Worm (Caenorhabditis elegans) whole organism, young adult: ENCODE results near the gene F26D2.15.

ENCODE experiments used
- B0019.2 ChIP-seq: fragments of 200-800 bp; sonication (Bioruptor generic); conservative IDR thresholded peaks from 2 replicates; pipeline ENCODE4 v1.3.6; 2022; ENCODE audit warnings: missing genetic modification reagents, missing genetic modification characterization, missing compliant biosample characterization
- F57C9.4 ChIP-seq: sonication (generic microtip); optimal IDR thresholded peaks from 2 replicates; lab custom pipeline; 2017; ENCODE audit warnings: mild to moderate bottlenecking, missing genetic modification characterization, missing compliant biosample characterization
- K12H6.12 ChIP-seq: fragments of 200-800 bp; sonication (Bioruptor generic); optimal IDR thresholded peaks from 2 replicates; lab custom pipeline; 2018; ENCODE audit warnings: mild to moderate bottlenecking, missing genetic modification characterization, missing compliant biosample characterization
- Y53F4B.3 ChIP-seq: fragments of 200-800 bp; sonication (Bioruptor generic); IDR thresholded peaks from 2 replicates; pipeline ENCODE4 v1.3.6; 2022; ENCODE audit warnings: missing genetic modification reagents, missing genetic modification characterization, missing compliant biosample characterization
- Y56A3A.18 ChIP-seq: fragments of 200-800 bp; sonication (Bioruptor generic); IDR thresholded peaks from 2 replicates; pipeline ENCODE4 v1.3.6; 2022; ENCODE audit warnings: missing genetic modification reagents, missing genetic modification characterization, missing compliant biosample characterization
- Y95B8A.8 ChIP-seq: fragments of 200-800 bp; sonication (Bioruptor generic); IDR thresholded peaks from 2 replicates; pipeline ENCODE4 v1.3.6; 2022; ENCODE audit warnings: missing genetic modification reagents, missing genetic modification characterization, missing compliant biosample characterization
- ama-1 ChIP-seq, 3 experiments: fragments of 150-350 bp in 1 of 3; sonication (generic microtip) in 2 of 3; optimal IDR thresholded peaks; 2 replicates each; lab custom pipeline; 2014 to 2018; ENCODE audit warnings: missing biosample characterization in 2 of 3, missing genetic modification characterization in 2 of 3, missing genetic modification reagents in 2 of 3
- aptf-2 ChIP-seq: fragments of 200-800 bp; sonication (Bioruptor generic); conservative IDR thresholded peaks from 2 replicates; pipeline ENCODE4 v1.3.6; 2022; ENCODE audit warnings: missing genetic modification reagents, missing genetic modification characterization, missing compliant biosample characterization
- bed-1 ChIP-seq: fragments of 200-800 bp; sonication (Bioruptor generic); IDR thresholded peaks from 2 replicates; pipeline ENCODE4 v1.3.6; 2022; ENCODE audit warnings: missing genetic modification reagents, missing genetic modification characterization, missing compliant biosample characterization
- bed-2 ChIP-seq: fragments of 200-800 bp; sonication (Bioruptor generic); IDR thresholded peaks from 2 replicates; pipeline ENCODE4 v1.3.6; 2022; ENCODE audit warnings: missing genetic modification reagents, missing genetic modification characterization, missing compliant biosample characterization
- die-1 ChIP-seq: sonication (generic microtip); optimal IDR thresholded peaks from 2 replicates; lab custom pipeline; 2016; ENCODE audit warnings: missing genotype, mild to moderate bottlenecking, missing genetic modification characterization, missing compliant biosample characterization
- dpff-1 ChIP-seq: sonication (generic microtip); optimal IDR thresholded peaks from 2 replicates; lab custom pipeline; 2017; ENCODE audit warnings: mild to moderate bottlenecking, missing genetic modification characterization, missing compliant biosample characterization
- egrh-3 ChIP-seq: fragments of 200-800 bp; sonication (Bioruptor generic); IDR thresholded peaks from 2 replicates; pipeline ENCODE4 v1.3.6; 2022; ENCODE audit warnings: missing genetic modification reagents, missing genetic modification characterization, missing compliant biosample characterization
- ets-4 ChIP-seq: fragments of 200-800 bp; sonication (Bioruptor generic); optimal IDR thresholded peaks from 2 replicates; lab custom pipeline; 2018; ENCODE audit warnings: mild to moderate bottlenecking, missing genetic modification characterization, missing compliant biosample characterization
- him-1 ChIP-seq: sonication (generic microtip); optimal IDR thresholded peaks from 2 replicates; lab custom pipeline; 2016; ENCODE audit warnings: missing genotype, missing genetic modification reagents, missing genetic modification characterization, missing compliant biosample characterization
- hmg-20 ChIP-seq: fragments of 200-800 bp; sonication (Bioruptor generic); IDR thresholded peaks from 2 replicates; pipeline ENCODE4 v1.3.6; 2022; ENCODE audit warnings: missing genetic modification reagents, missing genetic modification characterization, missing compliant biosample characterization
- lin-26 ChIP-seq: fragments of 200-800 bp; sonication (Bioruptor generic); IDR thresholded peaks from 2 replicates; pipeline ENCODE4 v1.3.6; 2022; ENCODE audit warnings: missing genetic modification reagents, missing genetic modification characterization, missing compliant biosample characterization
- lir-1 ChIP-seq: fragments of 200-800 bp; sonication (Bioruptor generic); conservative IDR thresholded peaks from 2 replicates; pipeline ENCODE4 v1.3.6; 2022; ENCODE audit warnings: missing genetic modification reagents, missing genetic modification characterization, missing compliant biosample characterization
- lsy-27 ChIP-seq: sonication (generic microtip); optimal IDR thresholded peaks from 2 replicates; lab custom pipeline; 2017; ENCODE audit warnings: missing genetic modification characterization, mild to moderate bottlenecking, missing compliant biosample characterization, antibody characterized with exemption, missing genotype, borderline replicate concordance; ENCODE audit not compliant: insufficient read depth
- madf-3 ChIP-seq: fragments of 200-800 bp; sonication (Bioruptor generic); IDR thresholded peaks from 2 replicates; pipeline ENCODE4 v1.3.6; 2022; ENCODE audit warnings: missing genetic modification reagents, missing genetic modification characterization, missing compliant biosample characterization
- nfya-1 ChIP-seq: sonication (generic microtip); optimal IDR thresholded peaks from 2 replicates; lab custom pipeline; 2017; ENCODE audit warnings: antibody characterized with exemption, missing compliant biosample characterization, missing genetic modification characterization, borderline replicate concordance; ENCODE audit not compliant: insufficient read depth
- nfyb-1 ChIP-seq: fragments of 200-800 bp; sonication (Bioruptor generic); IDR thresholded peaks from 2 replicates; pipeline ENCODE4 v1.3.6; 2022; ENCODE audit warnings: missing genetic modification reagents, missing genetic modification characterization, missing compliant biosample characterization
- nhr-179 ChIP-seq: sonication (generic microtip); optimal IDR thresholded peaks from 2 replicates; lab custom pipeline; 2016; ENCODE audit warnings: mild to moderate bottlenecking, missing genetic modification characterization, missing compliant biosample characterization
- pbrm-1 ChIP-seq: fragments of 200-800 bp; sonication (Bioruptor generic); IDR thresholded peaks from 2 replicates; pipeline ENCODE4 v1.3.6; 2022; ENCODE audit warnings: missing genetic modification reagents, missing genetic modification characterization, missing compliant biosample characterization
- snpc-1.1 ChIP-seq: sonication (generic microtip); optimal IDR thresholded peaks from 2 replicates; lab custom pipeline; 2017; ENCODE audit warnings: missing genetic modification characterization, mild to moderate bottlenecking, missing compliant biosample characterization, antibody characterized with exemption, moderate library complexity, missing genotype, missing genetic modification reagents; ENCODE audit not compliant: insufficient read depth
- tlf-1 ChIP-seq: fragments of 200-800 bp; sonication (Bioruptor generic); optimal IDR thresholded peaks from 2 replicates; lab custom pipeline; 2018; ENCODE audit warnings: mild to moderate bottlenecking, missing genetic modification characterization, missing compliant biosample characterization
- unc-130 ChIP-seq: sonication (generic microtip); optimal IDR thresholded peaks from 2 replicates; lab custom pipeline; 2016; ENCODE audit warnings: missing genetic modification reagents, missing genetic modification characterization, missing compliant biosample characterization

F26D2.15 gene

ce11 chrV:16483681-16484080 lies 46.0 kb downstream of the F26D2.15 start, which contains the start of gene srh-139:
Gene srh-139 (plus strand): TSS chrV:16483981.
- TF ChIP-seq B0019.2 (GFP tag; lab: Robert Waterston, UW) = no peak
- TF ChIP-seq snpc-1.1 (tag; lab: Kevin White, UChicago) = no peak
- no peak for TF ChIP-seq Y95B8A.8 (GFP tag; lab: Robert Waterston, UW)

ce11 chrV:16487474-16487873 lies 49.8 kb downstream of the F26D2.15 start, which contains the start of gene Y32B12A.5:
Gene Y32B12A.5 (minus strand): TSS chrV:16487574.
- TF ChIP-seq tlf-1 (GFP tag; lab: Kevin White, UChicago) = no peak
- no peak for TF ChIP-seq unc-130 (GFP tag; lab: Kevin White, UChicago)
- no peak for TF ChIP-seq nfyb-1 (GFP tag; lab: Robert Waterston, UW)
- no peak for TF ChIP-seq Y56A3A.18 (GFP tag; lab: Robert Waterston, UW)
- no peak for TF ChIP-seq nfya-1 (tag; lab: Kevin White, UChicago)
- TF ChIP-seq madf-3 = no peak
- no peak for TF ChIP-seq lsy-27 (tag; lab: Kevin White, UChicago)
- no peak for TF ChIP-seq Y53F4B.3
- no peak for TF ChIP-seq bed-1 (GFP tag; lab: Robert Waterston, UW)
- TF ChIP-seq lir-1 (GFP tag; lab: Robert Waterston, UW) = no peak
- no peak for TF ChIP-seq F57C9.4 (tag; lab: Kevin White, UChicago)
- TF ChIP-seq lin-26 (GFP tag; lab: Robert Waterston, UW) = no peak
- TF ChIP-seq egrh-3 = no peak
- no peak for TF ChIP-seq bed-2 (GFP tag; lab: Robert Waterston, UW)

ce11 chrV:16488172-16488571 lies 50.5 kb downstream of the F26D2.15 start, which contains the start of gene sqst-4:
Gene sqst-4 (plus strand): TSS chrV:16488472.
- TF ChIP-seq ets-4 = no peak
- TF ChIP-seq ama-1 (optimal IDR thresholded peaks at IDR 0.05; lab: Kevin White, UChicago) = no peak
- no peak for TF ChIP-seq ama-1 (GFP tag; optimal IDR thresholded peaks at IDR 0.05; lab: Kevin White, UChicago)
- no peak for TF ChIP-seq K12H6.12
- TF ChIP-seq snpc-1.1 (tag; lab: Kevin White, UChicago) = no peak
- no peak for TF ChIP-seq nhr-179 (tag; lab: Kevin White, UChicago)
- no peak for TF ChIP-seq tlf-1 (GFP tag; lab: Kevin White, UChicago)
- no peak for TF ChIP-seq F57C9.4 (tag; lab: Kevin White, UChicago)
- TF ChIP-seq dpff-1 (tag; lab: Kevin White, UChicago) = no peak
- no peak for TF ChIP-seq hmg-20 (GFP tag; lab: Robert Waterston, UW)
- TF ChIP-seq die-1 (tag; lab: Kevin White, UChicago) = no peak
- no peak for TF ChIP-seq him-1 (tag; lab: Kevin White, UChicago)
- no peak for TF ChIP-seq aptf-2 (GFP tag; lab: Robert Waterston, UW)
- TF ChIP-seq pbrm-1 (GFP tag; lab: Robert Waterston, UW) = no peak
